Fruit fly (Drosophila melanogaster) whole organism: ENCODE data around the gene daed.

ENCODE experiments used
- CG8478 ChIP-seq: fragments of >200 bp; optimal IDR thresholded peaks from 2 replicates; lab custom pipeline; 2018; ENCODE audit warnings: inconsistent platforms
- Dll ChIP-seq: fragments of >200 bp; optimal IDR thresholded peaks from 2 replicates; lab custom pipeline; 2017
- EcR ChIP-seq, 2 experiments: fragments of >200 bp; optimal IDR thresholded peaks; 2 replicates each; lab custom pipeline; 2017; ENCODE audit warnings: missing biosample characterization in 2 of 2, missing genetic modification characterization in 2 of 2, missing genetic modification reagents in 2 of 2
- pan ChIP-seq: fragments of >200 bp; optimal IDR thresholded peaks from 2 replicates; lab custom pipeline; 2017
- psq ChIP-seq: fragments of >200 bp; optimal IDR thresholded peaks from 2 replicates; lab custom pipeline; 2017
- usp ChIP-seq: fragments of >200 bp; optimal IDR thresholded peaks from 2 replicates; lab custom pipeline; 2017; ENCODE audit warnings: missing biosample characterization, missing genetic modification characterization, mixed read lengths

Gene daed

DNA sequence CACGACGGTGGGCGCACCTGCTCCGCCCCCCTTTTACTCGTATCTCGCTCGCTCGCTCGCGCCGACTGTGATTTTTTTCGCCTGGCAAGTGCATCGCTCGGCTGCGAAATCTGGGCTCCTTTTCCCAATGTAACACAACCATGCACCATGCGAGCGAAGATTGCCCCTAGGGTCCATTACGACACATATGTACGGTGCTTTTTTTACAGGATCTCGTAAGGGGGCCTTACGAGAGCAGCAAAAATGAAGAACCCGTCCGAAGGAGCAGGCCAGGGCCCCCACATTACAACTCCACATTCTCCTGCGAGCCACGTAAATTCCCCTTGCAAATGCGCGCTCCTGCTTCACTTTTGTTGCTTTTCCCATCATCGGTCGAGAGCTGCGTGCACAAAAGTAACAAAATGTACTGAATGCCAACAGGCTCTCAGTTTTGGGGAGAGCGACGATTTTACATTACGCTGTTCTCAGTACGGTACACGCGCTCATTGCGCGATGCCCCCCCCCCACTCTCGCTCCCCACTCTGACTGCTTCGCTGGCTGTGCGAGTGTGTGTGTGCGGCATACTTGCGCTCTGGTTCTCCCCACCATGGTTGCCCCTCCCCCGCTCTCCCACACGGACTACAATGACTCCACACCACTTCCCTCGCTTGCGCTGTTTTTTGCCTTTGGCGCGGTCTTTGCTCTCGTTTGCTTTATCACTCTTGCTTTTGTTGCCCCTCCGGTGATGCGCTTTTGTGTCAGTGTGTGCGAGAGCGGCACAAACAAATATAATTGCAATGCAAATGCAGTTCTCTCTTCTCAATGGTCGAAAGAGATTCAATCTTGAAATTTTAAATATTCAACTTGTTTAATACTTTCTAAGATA, 13.0 kb downstream of the daed start:
- TF ChIP-seq psq (lab: Kevin White, UChicago) (no peak), EcR (GFP tag; optimal IDR thresholded peaks at IDR 0.05; lab: Kevin White, UChicago) (peak; percentile 98 to 99)

DNA sequence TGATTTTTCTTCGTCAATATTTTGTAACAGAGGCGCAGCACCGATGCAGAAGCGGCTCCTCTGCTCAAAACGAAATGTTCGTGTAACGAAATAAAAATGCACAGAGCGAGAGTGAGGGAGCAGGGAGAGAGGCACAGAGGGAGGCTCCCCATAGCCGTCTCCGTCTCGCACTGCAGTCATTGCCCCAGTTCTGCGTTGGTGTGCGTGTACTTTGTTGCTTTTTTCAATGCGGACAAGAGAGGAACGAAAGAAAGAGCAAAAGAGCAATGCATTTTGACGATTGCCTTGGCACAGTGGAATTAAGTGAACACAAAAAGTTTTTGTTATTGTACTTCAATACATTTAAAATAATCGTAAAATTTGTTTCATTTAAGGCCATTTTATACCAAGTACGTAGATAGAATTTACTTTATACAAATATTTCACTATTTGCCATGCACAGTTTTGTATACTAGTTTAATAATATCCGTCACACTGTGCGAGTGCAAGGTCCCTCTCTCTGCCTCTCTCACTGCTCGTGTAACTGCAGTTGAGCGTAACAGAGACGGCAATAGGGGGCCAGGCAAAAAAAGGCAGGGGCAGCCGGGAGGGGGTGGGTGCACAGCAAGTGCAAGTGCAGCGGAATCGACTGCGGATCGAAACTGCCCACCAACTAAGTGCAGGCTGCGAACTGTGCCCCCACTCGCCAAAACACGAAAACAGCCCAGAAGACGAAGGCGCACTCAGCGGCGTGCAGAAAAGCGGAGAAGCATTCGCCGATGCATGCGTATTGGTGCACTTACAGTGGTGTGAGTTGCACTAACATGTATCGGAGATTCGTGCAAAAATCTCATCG, 13.9 kb downstream of the daed start:
- TF ChIP-seq pan (lab: Kevin White, UChicago): no peak
- TF ChIP-seq Dll: peak; percentile 29
- TF ChIP-seq EcR (GFP tag; optimal IDR thresholded peaks at IDR 0.05; lab: Kevin White, UChicago): peak; percentile 98
- TF ChIP-seq CG8478: no peak

DNA sequence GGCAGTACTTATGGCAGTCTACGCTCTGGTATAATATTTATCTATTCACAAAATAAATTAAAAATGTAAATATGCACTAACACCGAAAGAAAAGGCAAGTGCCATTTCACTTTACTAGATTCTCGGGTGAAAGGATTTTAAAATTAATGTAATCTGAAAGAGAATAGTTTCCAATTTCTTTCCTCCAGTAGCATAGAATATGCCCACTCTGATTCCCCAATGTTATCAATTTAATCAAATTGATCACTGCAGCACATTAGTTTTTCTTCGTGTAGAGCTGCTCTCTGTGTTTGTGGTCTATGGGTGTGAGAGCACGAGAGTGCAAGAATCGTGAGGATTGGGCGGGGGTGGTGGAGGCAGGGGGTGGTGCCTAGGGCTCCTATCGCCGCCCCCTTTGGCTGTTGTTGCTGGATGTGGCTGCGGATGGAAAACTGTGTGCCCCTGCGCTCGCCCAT, 15.0 kb downstream of the daed start:
- TF ChIP-seq psq (lab: Kevin White, UChicago) (no peak), pan (lab: Kevin White, UChicago) (no peak), CG8478 (no peak), EcR (GFP tag; optimal IDR thresholded peaks at IDR 0.05; lab: Kevin White, UChicago) (peak in 1 of 2 experiments; percentile 82), Dll (no peak)

DNA sequence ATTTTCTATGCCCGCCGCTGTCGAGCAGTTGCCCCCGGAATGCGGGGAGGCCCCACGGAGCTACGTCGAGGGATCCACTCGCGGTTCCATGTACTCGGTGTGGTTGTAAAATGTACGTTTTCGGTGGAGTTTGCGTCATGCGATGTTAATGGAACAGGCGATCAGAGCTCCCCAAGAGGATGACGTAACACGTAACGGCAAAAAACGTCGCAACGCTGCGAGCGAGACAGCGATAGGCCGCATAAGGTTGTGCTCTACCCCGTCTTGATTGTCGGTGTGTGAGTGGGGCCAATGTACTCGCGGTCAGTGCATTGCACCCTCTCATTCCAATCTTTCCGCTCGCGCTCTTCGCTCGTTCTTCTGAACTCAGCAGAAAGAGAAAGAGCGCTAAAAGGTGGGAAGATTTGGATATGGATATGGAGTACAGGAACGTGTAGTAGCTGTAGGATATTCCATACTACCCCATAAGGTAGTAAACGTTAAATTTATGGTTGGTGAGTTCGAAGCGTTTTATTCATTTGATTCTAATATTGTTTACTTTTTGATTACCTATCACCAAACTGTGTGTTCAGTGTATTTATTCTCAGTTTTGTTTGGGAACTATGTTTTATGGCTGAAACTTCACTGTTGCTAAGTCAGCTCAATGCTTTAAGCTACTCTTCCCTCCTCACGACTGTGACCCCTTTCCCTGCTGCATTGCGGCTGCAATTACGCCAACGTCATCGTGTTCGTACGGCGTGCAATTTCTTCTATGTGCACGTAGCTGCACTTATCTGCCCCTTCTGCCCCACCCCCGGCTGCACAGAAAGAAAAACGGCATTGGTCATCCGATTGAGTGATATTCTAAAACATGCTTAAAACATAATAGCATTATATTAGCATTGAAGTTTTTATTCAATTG, 15.7 kb downstream of the daed start:
- TF ChIP-seq usp (GFP tag; lab: Kevin White, UChicago): no peak
- TF ChIP-seq EcR (GFP tag; optimal IDR thresholded peaks at IDR 0.05; lab: Kevin White, UChicago): peak; percentile 100
- no peak for TF ChIP-seq CG8478

DNA sequence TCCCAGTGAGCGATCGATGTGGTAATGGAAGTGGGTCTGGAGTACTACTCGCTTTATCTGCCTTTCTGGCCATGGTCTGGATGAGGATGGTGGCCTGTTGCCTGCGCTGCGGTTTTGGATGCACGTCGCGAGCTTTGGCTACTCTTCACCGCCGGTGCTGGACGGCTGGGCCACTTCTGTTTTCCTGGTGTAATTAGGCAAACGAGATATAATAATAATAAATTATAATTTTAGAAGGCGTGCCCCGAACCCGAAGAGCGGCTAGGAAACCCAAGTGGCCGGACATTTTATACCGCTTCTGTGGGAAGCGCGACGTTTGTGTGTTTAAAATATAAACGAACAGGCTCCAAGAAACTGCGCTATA, 16.7 kb downstream of the daed start:
- TF ChIP-seq Dll (no peak), usp (GFP tag; lab: Kevin White, UChicago) (no peak), EcR (GFP tag; optimal IDR thresholded peaks at IDR 0.05; lab: Kevin White, UChicago) (no peak), pan (lab: Kevin White, UChicago) (no peak), psq (lab: Kevin White, UChicago) (no peak), CG8478 (no peak)

DNA sequence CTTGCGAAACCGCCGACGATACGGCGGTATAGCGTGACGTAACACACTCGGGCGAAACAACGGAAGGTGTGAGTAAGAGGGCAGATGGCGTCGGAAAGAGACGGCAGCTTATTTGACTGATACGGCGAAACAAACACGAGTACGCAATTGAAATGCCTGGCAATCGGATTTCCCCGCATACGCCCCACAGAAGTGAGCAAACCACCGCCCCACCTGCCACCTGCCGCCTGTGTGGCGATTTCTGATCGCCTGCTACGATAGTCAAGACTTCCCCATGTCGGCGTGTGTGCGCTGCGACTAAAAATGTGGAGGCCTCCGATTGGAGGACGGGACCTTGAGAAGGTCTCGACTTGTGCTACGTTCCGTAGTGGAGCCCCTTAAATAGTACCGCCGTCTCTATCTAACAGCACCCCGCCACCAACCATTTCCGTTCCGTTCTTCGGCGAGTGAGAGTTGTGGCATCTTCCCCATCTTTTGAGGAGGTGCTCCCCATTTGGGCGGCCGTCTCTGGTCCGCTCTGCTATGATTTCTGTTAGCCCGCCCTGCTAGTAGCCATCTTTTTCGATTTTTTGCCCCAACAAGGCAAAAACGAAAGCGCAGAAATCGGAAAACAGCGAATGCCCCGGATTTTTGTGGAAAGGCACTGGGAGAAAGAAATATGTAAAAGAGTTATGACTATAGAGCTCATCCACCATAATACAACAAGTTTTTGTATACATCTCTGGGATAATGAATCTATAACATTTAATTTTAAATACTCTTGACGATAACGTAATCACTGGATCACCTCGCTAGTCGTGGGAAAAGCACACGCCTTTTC, 17.3 kb downstream of the daed start:
- peak; percentile 21 for TF ChIP-seq CG8478
- no peak for TF ChIP-seq pan (lab: Kevin White, UChicago)
- peak; percentile 65 to 90 for TF ChIP-seq EcR (GFP tag; optimal IDR thresholded peaks at IDR 0.05; lab: Kevin White, UChicago)

DNA sequence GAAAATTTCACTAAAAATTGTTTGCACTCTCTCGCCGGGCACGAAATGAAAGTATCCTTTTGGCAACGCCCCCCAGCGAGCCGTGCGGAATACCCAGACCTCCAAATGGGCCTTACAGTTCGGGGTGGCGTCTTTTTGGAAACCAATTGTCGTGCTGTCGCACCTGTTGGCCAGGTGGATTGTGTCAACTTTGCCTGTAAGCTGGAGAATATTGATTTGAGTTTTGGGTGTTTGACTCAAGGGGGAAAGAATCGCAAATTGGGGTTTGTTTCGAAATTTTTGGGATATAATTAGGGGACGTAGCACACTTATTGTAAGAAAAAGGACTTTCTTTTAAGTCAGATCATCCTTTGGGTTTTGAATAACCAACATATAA, 18.0 kb downstream of the daed start:
- TF ChIP-seq EcR (GFP tag; optimal IDR thresholded peaks at IDR 0.05; lab: Kevin White, UChicago): no peak
- no peak for TF ChIP-seq Dll
- TF ChIP-seq usp (GFP tag; lab: Kevin White, UChicago): no peak
- no peak for TF ChIP-seq CG8478
- no peak for TF ChIP-seq pan (lab: Kevin White, UChicago)

DNA sequence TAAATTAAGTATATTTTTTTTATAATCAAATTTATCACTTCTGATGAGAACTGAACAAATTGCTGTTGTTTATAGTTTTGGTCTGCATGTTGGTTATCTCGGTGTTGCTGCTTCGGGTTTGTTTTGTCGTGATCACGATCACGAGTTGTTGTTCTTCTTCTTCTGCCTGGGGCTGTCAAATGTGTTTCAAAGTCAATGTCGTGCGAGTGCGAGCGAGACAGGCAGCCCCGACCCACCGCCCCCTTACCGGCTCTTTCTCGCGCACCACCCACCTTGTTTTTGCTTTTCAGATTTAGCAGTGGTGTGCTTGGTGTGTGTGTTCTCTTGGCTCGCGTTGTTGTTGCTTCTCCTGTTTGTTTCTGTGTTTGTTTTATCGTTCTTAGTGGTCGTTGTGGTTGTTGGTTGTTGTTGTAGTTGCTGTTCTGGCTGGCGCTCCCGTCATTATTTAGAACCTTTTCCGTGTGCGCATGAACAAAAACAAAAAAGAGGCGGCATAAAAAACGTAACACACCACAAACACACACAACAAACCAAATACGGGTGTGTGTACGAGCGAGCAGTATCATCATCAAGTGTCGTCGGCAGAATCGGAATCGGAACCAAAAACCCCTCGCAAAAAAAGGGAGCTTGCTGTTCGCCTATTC, 18.5 kb downstream of the daed start, which contains the start of gene COX7AL2:
COX7AL2 (minus strand) TSS at position 438 of the 644 bp plus-strand sequence.
- TF ChIP-seq Dll: no peak
- TF ChIP-seq EcR (GFP tag; optimal IDR thresholded peaks at IDR 0.05; lab: Kevin White, UChicago): peak in 1 of 2 experiments; percentile 89

DNA sequence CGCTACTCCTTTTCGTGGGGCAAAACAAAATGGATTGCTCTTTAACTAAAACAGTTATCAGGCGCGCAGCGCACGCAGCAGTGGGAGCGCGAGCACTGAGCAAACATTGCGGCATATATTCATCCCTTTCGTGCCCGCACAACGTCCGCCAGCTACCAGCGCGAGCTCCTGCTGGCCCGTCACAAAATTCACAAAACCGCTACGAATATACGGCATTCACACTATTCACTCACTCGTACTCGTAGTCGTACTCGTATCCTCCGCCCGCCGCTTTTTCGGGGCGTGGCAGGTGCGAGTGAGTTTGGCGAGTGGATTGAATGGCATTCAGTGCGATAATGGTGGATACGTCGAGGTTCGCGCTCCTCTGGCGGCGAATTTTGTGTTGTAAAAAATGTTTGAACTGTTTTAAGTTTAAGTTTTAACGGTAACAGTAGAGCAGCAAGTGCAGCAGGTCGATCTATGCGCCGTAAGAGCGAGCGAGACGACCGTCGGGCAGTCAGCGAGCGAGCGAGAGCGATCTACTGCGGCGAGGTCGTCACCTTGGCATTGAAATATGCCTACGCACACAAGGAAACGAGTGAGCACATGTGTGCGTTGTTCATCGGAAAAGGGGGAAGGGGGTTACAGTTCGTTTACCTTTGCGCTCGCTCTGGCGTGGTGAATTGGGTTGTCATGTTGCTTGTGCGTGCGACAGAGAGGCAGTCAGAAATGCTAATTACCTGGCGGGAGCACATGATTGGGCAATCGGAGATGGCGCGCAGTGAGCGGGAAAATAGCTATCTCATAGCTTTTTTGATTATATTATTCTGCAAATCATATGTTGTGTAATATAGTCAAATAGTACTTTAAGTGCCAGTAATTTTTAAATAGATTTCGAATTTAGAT, 19.3 kb downstream of the daed start:
- peak; percentile 100 for TF ChIP-seq EcR (GFP tag; optimal IDR thresholded peaks at IDR 0.05; lab: Kevin White, UChicago)
- TF ChIP-seq CG8478: peak; percentile 33
- no peak for TF ChIP-seq psq (lab: Kevin White, UChicago)
- peak; percentile 87 for TF ChIP-seq Dll

DNA sequence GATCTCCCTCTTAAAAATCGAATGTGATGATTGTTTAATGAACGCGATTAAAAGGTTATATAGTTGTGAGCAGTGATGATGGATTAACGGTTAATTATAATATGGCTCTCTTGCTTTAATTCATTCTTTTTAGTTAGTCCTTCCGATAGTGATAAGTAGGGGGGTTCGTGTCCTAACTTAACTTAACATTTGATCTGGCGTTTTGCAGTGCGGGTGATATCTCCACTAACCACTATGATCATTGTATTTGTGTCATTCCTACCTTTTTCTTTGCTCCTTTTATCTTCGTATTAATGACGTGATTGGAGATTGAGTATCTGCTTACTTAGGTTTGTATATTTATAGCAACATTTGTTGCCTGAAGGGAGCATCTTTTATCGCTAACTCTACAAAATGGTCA, 20.8 kb downstream of the daed start:
- no peak for TF ChIP-seq Dll
- no peak for TF ChIP-seq psq (lab: Kevin White, UChicago)
- TF ChIP-seq CG8478: no peak
- TF ChIP-seq EcR (GFP tag; optimal IDR thresholded peaks at IDR 0.05; lab: Kevin White, UChicago): no peak
- no peak for TF ChIP-seq usp (GFP tag; lab: Kevin White, UChicago)
- TF ChIP-seq pan (lab: Kevin White, UChicago): no peak
